Worm (Caenorhabditis elegans) whole organism, L4 larva: ENCODE results near the gene K03H6.5.

ENCODE experiments used
- D1046.2 ChIP-seq: fragments of 200-800 bp; sonication (Bioruptor generic); IDR thresholded peaks from 2 replicates; pipeline ENCODE4 v1.3.6; 2022; ENCODE audit warnings: missing genetic modification characterization, missing compliant biosample characterization
- F10B5.3 ChIP-seq: sonication (generic microtip); optimal IDR thresholded peaks from 2 replicates; lab custom pipeline; 2016; ENCODE audit warnings: mild to moderate bottlenecking, missing genetic modification characterization, missing compliant biosample characterization
- egl-27 ChIP-seq: sonication (generic microtip); optimal IDR thresholded peaks from 3 replicates; lab custom pipeline; 2017; ENCODE audit warnings: missing biosample characterization, missing genetic modification reagents, missing genetic modification characterization
- lin-13 ChIP-seq: fragments of 150-350 bp; optimal IDR thresholded peaks from 2 replicates; lab custom pipeline; 2014; ENCODE audit warnings: missing biosample characterization, missing genetic modification reagents, missing genetic modification characterization
- mdt-29 ChIP-seq: fragments of 200-800 bp; sonication (Bioruptor generic); IDR thresholded peaks from 2 replicates; pipeline ENCODE4 v1.3.6; 2022; ENCODE audit warnings: missing genetic modification reagents, missing genetic modification characterization, missing compliant biosample characterization
- nhr-77 ChIP-seq: fragments of 150-350 bp; optimal IDR thresholded peaks from 2 replicates; lab custom pipeline; 2014; ENCODE audit warnings: missing biosample characterization, missing genetic modification characterization

DNA sequence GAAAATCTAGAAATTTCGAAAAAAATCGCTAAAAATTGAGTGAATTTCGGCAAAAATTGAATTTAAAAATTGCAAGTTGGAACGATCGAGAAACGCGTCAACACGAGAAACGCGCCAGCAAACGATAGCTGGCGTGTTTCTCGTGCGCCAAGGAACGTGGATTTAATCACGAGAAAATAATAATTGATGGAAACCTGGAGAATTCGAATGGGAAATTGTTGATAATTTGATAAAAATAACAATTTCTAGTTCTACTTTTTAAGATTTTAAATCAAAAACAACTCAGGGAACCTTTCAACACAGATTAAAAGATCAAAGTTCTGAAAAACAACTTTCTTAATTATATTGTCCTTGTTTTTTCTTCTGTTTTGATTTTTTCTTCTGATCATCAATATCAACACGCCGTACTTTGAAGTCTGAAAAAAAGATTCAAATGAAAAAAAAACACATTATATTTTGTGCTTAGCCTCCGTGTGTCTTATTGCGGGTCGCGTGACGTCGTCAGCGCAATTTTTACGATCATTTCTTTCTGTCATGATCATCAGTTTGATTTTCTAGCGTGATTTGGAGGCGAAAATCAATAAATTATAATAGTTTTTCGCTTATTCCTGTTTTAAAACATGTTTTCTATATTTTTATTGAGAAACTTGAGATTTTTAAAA lies 40.1 kb downstream of the K03H6.5 start, which contains the start of gene npp-20:
- TF ChIP-seq D1046.2 (GFP tag; lab: Robert Waterston, UW) (no peak), egl-27 (tag; lab: Kevin White, UChicago) (no peak), nhr-77 (tag; lab: Kevin White, UChicago) (no peak), mdt-29 (GFP tag; lab: Robert Waterston, UW) (no peak), F10B5.3 (no peak), lin-13 (GFP tag; lab: Kevin White, UChicago) (peak; percentile 15)
